Fruit fly (Drosophila melanogaster): Measurements from ENCODE around the gene CG31088.
A peak's percentile ranks its signal among the peaks of the same experiment; 100 is the strongest.

The CG31088 gene

dm6 chr3R:15927172-15927571, 23.6 kb downstream of the CG31088 start (continued):
- peak; percentile 38; the same call in 1 of the 2 replicates for TF ChIP-seq CG31441 (GFP tag; IDR thresholded peaks at IDR 0.05)
- peak; percentile 12 for TF ChIP-seq CG18599 (GFP tag; optimal IDR thresholded peaks at IDR 0.05)
- TF ChIP-seq gcm (GFP tag; optimal IDR thresholded peaks at IDR 0.05): no peak
- peak in 1 of 2 experiments; percentile 6 for TF ChIP-seq Eip74EF (GFP tag; optimal IDR thresholded peaks at IDR 0.05)
- TF ChIP-seq ind (GFP tag; optimal IDR thresholded peaks at IDR 0.05): peak; percentile 30
- TF ChIP-seq CG17612 (GFP tag; IDR thresholded peaks at IDR 0.05): no peak
- TF ChIP-seq bsh (GFP tag; optimal IDR thresholded peaks at IDR 0.05): peak; percentile 7 to 28
- TF ChIP-seq salm (tag; optimal IDR thresholded peaks at IDR 0.05): no peak
- peak; percentile 44 for TF ChIP-seq CG12769 (tag; optimal IDR thresholded peaks at IDR 0.05)
- peak; percentile 29 for TF ChIP-seq zen (tag; optimal IDR thresholded peaks at IDR 0.05)
- TF ChIP-seq E2f2 (GFP tag; IDR thresholded peaks at IDR 0.05): peak; percentile 22; the same call in 1 of the 2 replicates
- peak; percentile 19; the same call in 1 of the 3 replicates for TF ChIP-seq CG14050 (GFP tag; IDR thresholded peaks at IDR 0.05)
- peak; percentile 6 for TF ChIP-seq Hmr (GFP tag; optimal IDR thresholded peaks at IDR 0.05)
- peak; percentile 32 for TF ChIP-seq CG9437 (GFP tag; optimal IDR thresholded peaks at IDR 0.05)
- TF ChIP-seq CG11695 (GFP tag; IDR thresholded peaks at IDR 0.05): peak; percentile 32; the same call in 1 of the 3 replicates
- 0 out of 2 replicates have a peak, but pooled peaks have one; percentile 28 for TF ChIP-seq CG3847 (GFP tag; IDR thresholded peaks at IDR 0.05)
- peak; percentile 5 for TF ChIP-seq CG17359 (tag; optimal IDR thresholded peaks at IDR 0.05)
- TF ChIP-seq CG2712 (tag; optimal IDR thresholded peaks at IDR 0.05): peak; percentile 34
- TF ChIP-seq lmd (GFP tag; IDR thresholded peaks at IDR 0.05): peak; percentile 42; the same call in 1 of the 2 replicates
- no peak for TF ChIP-seq hkb (optimal IDR thresholded peaks at IDR 0.05)
- TF ChIP-seq hkb (GFP tag; IDR thresholded peaks at IDR 0.05): 0 out of 2 replicates have a peak, but pooled peaks have one; percentile 30
- peak; percentile 3 for TF ChIP-seq odd (GFP tag; optimal IDR thresholded peaks at IDR 0.05)
- TF ChIP-seq phol (tag; optimal IDR thresholded peaks at IDR 0.05): peak; percentile 41
- TF ChIP-seq prd (optimal IDR thresholded peaks at IDR 0.05): no peak
- peak; percentile 61; the same call in 1 of the 3 replicates for TF ChIP-seq prd (GFP tag; IDR thresholded peaks at IDR 0.05)
- TF ChIP-seq HLH3B (GFP tag; IDR thresholded peaks at IDR 0.05): peak; percentile 51
- no peak for TF ChIP-seq CG33213 (GFP tag; optimal IDR thresholded peaks at IDR 0.05)
- 0 out of 3 replicates have a peak, but pooled peaks have one; percentile 29 for TF ChIP-seq ase (GFP tag; IDR thresholded peaks at IDR 0.05)
- TF ChIP-seq CG13424 (tag; optimal IDR thresholded peaks at IDR 0.05): peak; percentile 44
- TF ChIP-seq lab (GFP tag; optimal IDR thresholded peaks at IDR 0.05): peak; percentile 34
- TF ChIP-seq CG7357 (GFP tag; IDR thresholded peaks at IDR 0.05): peak; percentile 46; the same call in 1 of the 3 replicates
- peak; percentile 14 for TF ChIP-seq CG13296 (GFP tag; optimal IDR thresholded peaks at IDR 0.05)
- TF ChIP-seq dysf (GFP tag; IDR thresholded peaks at IDR 0.05): peak; percentile 65; the same call in 2 of the 3 replicates
- peak; percentile 41 for TF ChIP-seq CG8924 (tag; optimal IDR thresholded peaks at IDR 0.05)
- 0 out of 3 replicates have a peak, but pooled peaks have one; percentile 21 for TF ChIP-seq Dbx (GFP tag; IDR thresholded peaks at IDR 0.05)
- 0 out of 2 replicates have a peak, but pooled peaks have one; percentile 19 for TF ChIP-seq wor (GFP tag; IDR thresholded peaks at IDR 0.05)
- peak; percentile 0 for TF ChIP-seq CG10267 (tag; optimal IDR thresholded peaks at IDR 0.05)
- no peak for TF ChIP-seq kah (GFP tag; optimal IDR thresholded peaks at IDR 0.05)
- TF ChIP-seq Nf-YC (tag; optimal IDR thresholded peaks at IDR 0.05): peak; percentile 1
- no peak for TF ChIP-seq bbx (GFP tag; IDR thresholded peaks at IDR 0.05; ENCODE audit: partially characterized antibody)
- TF ChIP-seq CG9727 (GFP tag; optimal IDR thresholded peaks at IDR 0.05): peak; percentile 15
- no peak for TF ChIP-seq gsb-n (tag; optimal IDR thresholded peaks at IDR 0.05)
- no peak for TF ChIP-seq hbn (GFP tag; IDR thresholded peaks at IDR 0.05; ENCODE audit: partially characterized antibody)
- TF ChIP-seq CG2678 (tag; optimal IDR thresholded peaks at IDR 0.05): peak; percentile 51
- peak; percentile 30 for TF ChIP-seq org-1 (GFP tag; optimal IDR thresholded peaks at IDR 0.05)
- TF ChIP-seq Hr51 (GFP tag; optimal IDR thresholded peaks at IDR 0.05): peak in 1 of 2 experiments; percentile 71
- TF ChIP-seq tgo (GFP tag; IDR thresholded peaks at IDR 0.05): peak; percentile 50; the same call in 2 of the 3 replicates
- TF ChIP-seq CG1603 (tag; optimal IDR thresholded peaks at IDR 0.05): peak; percentile 31
- TF ChIP-seq Myb (GFP tag; optimal IDR thresholded peaks at IDR 0.05): no peak
